Worm (Caenorhabditis elegans) whole organism, L1 larva: ENCODE data around the gene srbc-57.

Experiments used
- mef-2 ChIP-seq: fragments of 150-350 bp; optimal IDR thresholded peaks from 2 replicates; lab custom pipeline; 2014; ENCODE audit warnings: missing biosample characterization, missing genetic modification characterization
- nhr-12 ChIP-seq: sonication (generic microtip); optimal IDR thresholded peaks from 2 replicates; lab custom pipeline; 2017; ENCODE audit warnings: missing biosample characterization, missing genetic modification characterization
- nhr-90 ChIP-seq: sonication (generic microtip); optimal IDR thresholded peaks from 2 replicates; lab custom pipeline; 2016; ENCODE audit warnings: mild to moderate bottlenecking, missing genetic modification characterization, missing compliant biosample characterization; ENCODE audit not compliant: poor library complexity
- skn-1 ChIP-seq: fragments of 150-350 bp; optimal IDR thresholded peaks from 2 replicates; lab custom pipeline; 2014; ENCODE audit warnings: missing biosample characterization, missing genetic modification characterization
- snpc-4 ChIP-seq: fragments of 150-350 bp; optimal IDR thresholded peaks from 2 replicates; lab custom pipeline; 2014; ENCODE audit warnings: missing biosample characterization, missing genetic modification characterization
- xbp-1 ChIP-seq: sonication (generic microtip); optimal IDR thresholded peaks from 2 replicates; lab custom pipeline; 2016; ENCODE audit warnings: missing genetic modification characterization, missing compliant biosample characterization
- zip-4 ChIP-seq: fragments of 200-800 bp; sonication (Bioruptor generic); optimal IDR thresholded peaks from 2 replicates; lab custom pipeline; 2018; ENCODE audit warnings: mild to moderate bottlenecking, missing genetic modification characterization, moderate library complexity, missing compliant biosample characterization

ce11 chrV:479046-479445 is 10.7 kb upstream of the srbc-57 start:
- TF ChIP-seq nhr-12 (tag; lab: Kevin White, UChicago): no peak
- TF ChIP-seq snpc-4 (tag; lab: Kevin White, UChicago): no peak
- TF ChIP-seq skn-1 (tag; lab: Kevin White, UChicago): no peak
- no peak for TF ChIP-seq zip-4 (GFP tag; lab: Kevin White, UChicago)
- TF ChIP-seq mef-2: no peak
- no peak for TF ChIP-seq xbp-1 (tag; lab: Kevin White, UChicago)
- no peak for TF ChIP-seq nhr-90 (tag; lab: Kevin White, UChicago)
